Fruit fly (Drosophila melanogaster) whole organism, prepupa: ENCODE measurements around the gene pzg.
A peak's percentile ranks its signal among the peaks of the same experiment; 100 is the strongest.

Source experiments
- CG10631 ChIP-seq: fragments of 200-800 bp; sonication (Bioruptor generic); optimal IDR thresholded peaks from 2 replicates; lab custom pipeline; 2016; ENCODE audit warnings: missing biosample characterization, missing genetic modification characterization
- CG10669 ChIP-seq: fragments of 200-800 bp; sonication (Bioruptor generic); optimal IDR thresholded peaks from 3 replicates; lab custom pipeline; 2018; ENCODE audit warnings: missing biosample characterization, mild to moderate bottlenecking, missing genetic modification characterization, moderate library complexity
- CG15336 ChIP-seq: fragments of 200-800 bp; sonication (Bioruptor generic); IDR thresholded peaks from 2 replicates; pipeline ENCODE4 v1.3.6; 2022; ENCODE audit warnings: missing biosample characterization, missing genetic modification characterization
- CG1621 ChIP-seq: fragments of 200-800 bp; sonication (Bioruptor generic); optimal IDR thresholded peaks from 3 replicates; lab custom pipeline; 2018; ENCODE audit warnings: missing biosample characterization, mild to moderate bottlenecking, missing genetic modification characterization
- CG3032 ChIP-seq: fragments of 200-800 bp; optimal IDR thresholded peaks from 2 replicates; lab custom pipeline; 2019; ENCODE audit warnings: missing biosample characterization, mild to moderate bottlenecking, missing genetic modification characterization, moderate library complexity
- CG32006 ChIP-seq: fragments of 200-800 bp; sonication (Bioruptor generic); optimal IDR thresholded peaks from 3 replicates; lab custom pipeline; 2017; ENCODE audit warnings: missing biosample characterization, mild to moderate bottlenecking, missing genetic modification characterization
- CG3919 ChIP-seq: fragments of 200-800 bp; sonication (Bioruptor generic); optimal IDR thresholded peaks from 3 replicates; lab custom pipeline; 2016; ENCODE audit warnings: missing biosample characterization, missing genetic modification characterization
- CG6276 ChIP-seq: fragments of 200-800 bp; sonication (Bioruptor generic); optimal IDR thresholded peaks from 2 replicates; lab custom pipeline; 2017; ENCODE audit warnings: missing biosample characterization, mild to moderate bottlenecking, missing genetic modification characterization
- CG6792 ChIP-seq: fragments of 200-800 bp; sonication (Bioruptor generic); optimal IDR thresholded peaks from 3 replicates; lab custom pipeline; 2016; ENCODE audit warnings: missing biosample characterization, missing genetic modification characterization
- CG8119 ChIP-seq: fragments of 200-800 bp; sonication (Bioruptor generic); IDR thresholded peaks from 3 replicates; pipeline ENCODE4 v1.3.6; 2022; ENCODE audit warnings: missing biosample characterization, missing genetic modification characterization
- CG8319 ChIP-seq: fragments of 200-800 bp; sonication (Bioruptor generic); optimal IDR thresholded peaks from 3 replicates; lab custom pipeline; 2016; ENCODE audit warnings: missing biosample characterization, missing genetic modification characterization
- CG8632 ChIP-seq: fragments of 200-800 bp; sonication (Bioruptor generic); optimal IDR thresholded peaks from 3 replicates; lab custom pipeline; 2016; ENCODE audit warnings: missing biosample characterization, missing genetic modification characterization
- CG9139 ChIP-seq: fragments of 200-800 bp; sonication (Bioruptor generic); optimal IDR thresholded peaks from 3 replicates; lab custom pipeline; 2017; ENCODE audit warnings: missing biosample characterization, mild to moderate bottlenecking, missing genetic modification characterization
- Eip75B ChIP-seq: fragments of 200-800 bp; sonication (Bioruptor generic); optimal IDR thresholded peaks from 3 replicates; lab custom pipeline; 2016; ENCODE audit warnings: missing biosample characterization, missing genetic modification characterization
- Eip78C ChIP-seq: fragments of 200-800 bp; sonication (Bioruptor generic); peaks from one replicate; lab custom pipeline; 2016; ENCODE audit warnings: missing biosample characterization, missing genetic modification characterization
- Ets96B ChIP-seq: fragments of 200-800 bp; optimal IDR thresholded peaks from 2 replicates; lab custom pipeline; 2019; ENCODE audit warnings: missing biosample characterization, mild to moderate bottlenecking, missing genetic modification characterization, moderate library complexity
- Gug ChIP-seq: fragments of 200-800 bp; sonication (Bioruptor generic); IDR thresholded peaks from 2 replicates; pipeline ENCODE4 v1.3.6; 2022; ENCODE audit warnings: missing biosample characterization, missing genetic modification characterization
- Hr39 ChIP-seq: fragments of 200-800 bp; sonication (Bioruptor generic); optimal IDR thresholded peaks from 2 replicates; lab custom pipeline; 2016; ENCODE audit warnings: missing biosample characterization, missing genetic modification characterization
- Hr4 ChIP-seq: fragments of 200-800 bp; sonication (Bioruptor generic); optimal IDR thresholded peaks from 3 replicates; lab custom pipeline; 2016; ENCODE audit warnings: missing biosample characterization, missing genetic modification characterization
- Lpt ChIP-seq: fragments of 200-800 bp; sonication (Bioruptor generic); optimal IDR thresholded peaks from 3 replicates; lab custom pipeline; 2016; ENCODE audit warnings: missing biosample characterization, missing genetic modification characterization
- Met ChIP-seq: fragments of 200-800 bp; sonication (Bioruptor generic); optimal IDR thresholded peaks from 3 replicates; lab custom pipeline; 2016; ENCODE audit warnings: missing biosample characterization, missing genetic modification characterization
- Smox ChIP-seq: fragments of 200-800 bp; sonication (Bioruptor generic); optimal IDR thresholded peaks from 3 replicates; lab custom pipeline; 2016; ENCODE audit warnings: missing biosample characterization, missing genetic modification characterization
- Sox102F ChIP-seq: fragments of 200-800 bp; sonication (Bioruptor generic); optimal IDR thresholded peaks from 2 replicates; lab custom pipeline; 2016; ENCODE audit warnings: missing biosample characterization, mild to moderate bottlenecking, missing genetic modification characterization
- Sox14 ChIP-seq: fragments of 200-800 bp; sonication (Bioruptor generic); optimal IDR thresholded peaks from 3 replicates; lab custom pipeline; 2016; ENCODE audit warnings: missing biosample characterization, missing genetic modification characterization
- dac ChIP-seq: fragments of 200-800 bp; sonication (Bioruptor generic); optimal IDR thresholded peaks from 2 replicates; lab custom pipeline; 2017; ENCODE audit warnings: missing biosample characterization, mild to moderate bottlenecking, missing genetic modification characterization
- eg ChIP-seq: fragments of 200-800 bp; sonication (Bioruptor generic); IDR thresholded peaks from 3 replicates; pipeline ENCODE4 v1.3.6; 2022; ENCODE audit warnings: missing biosample characterization, missing genetic modification characterization
- esn ChIP-seq: fragments of 200-800 bp; sonication (Bioruptor generic); optimal IDR thresholded peaks from 2 replicates; lab custom pipeline; 2016; ENCODE audit warnings: missing biosample characterization, mild to moderate bottlenecking, missing genetic modification characterization, moderate library complexity
- fd85E ChIP-seq: fragments of 200-800 bp; sonication (Bioruptor generic); optimal IDR thresholded peaks from 3 replicates; lab custom pipeline; 2016; ENCODE audit warnings: missing biosample characterization, missing genetic modification characterization
- fkh ChIP-seq: fragments of 200-800 bp; sonication (Bioruptor generic); optimal IDR thresholded peaks from 3 replicates; lab custom pipeline; 2017; ENCODE audit warnings: missing biosample characterization, mild to moderate bottlenecking, missing genetic modification characterization, moderate library complexity
- net ChIP-seq: fragments of 200-800 bp; sonication (Bioruptor generic); optimal IDR thresholded peaks from 3 replicates; lab custom pipeline; 2016; ENCODE audit warnings: missing biosample characterization, missing genetic modification characterization
- pdm3 ChIP-seq: fragments of 200-800 bp; sonication (Bioruptor generic); optimal IDR thresholded peaks from 3 replicates; lab custom pipeline; 2016; ENCODE audit warnings: missing biosample characterization, missing genetic modification characterization
- salr ChIP-seq, 2 experiments: fragments of 200-800 bp; sonication (Bioruptor generic); optimal IDR thresholded peaks; 3 replicates each; lab custom pipeline; 2016 to 2018; ENCODE audit warnings: missing biosample characterization in 2 of 2, missing genetic modification characterization in 2 of 2, mild to moderate bottlenecking in 1 of 2
- spab ChIP-seq: fragments of 200-800 bp; sonication (Bioruptor generic); optimal IDR thresholded peaks from 2 replicates; lab custom pipeline; 2017; ENCODE audit warnings: missing biosample characterization, mild to moderate bottlenecking, missing genetic modification characterization, missing genetic modification reagents
- ss ChIP-seq, 2 experiments: fragments of 200-800 bp; sonication (Bioruptor generic); optimal IDR thresholded peaks; 2 replicates in 1 of 2; 3 replicates in 1 of 2; lab custom pipeline; 2017 to 2018; ENCODE audit warnings: mild to moderate bottlenecking in 2 of 2, missing biosample characterization in 2 of 2, missing genetic modification characterization in 2 of 2, moderate library complexity in 1 of 2
- svp ChIP-seq: fragments of 200-800 bp; sonication (Bioruptor generic); peaks from one replicate; lab custom pipeline; 2016; ENCODE audit warnings: missing biosample characterization, missing genetic modification characterization

The pzg gene

DNA sequence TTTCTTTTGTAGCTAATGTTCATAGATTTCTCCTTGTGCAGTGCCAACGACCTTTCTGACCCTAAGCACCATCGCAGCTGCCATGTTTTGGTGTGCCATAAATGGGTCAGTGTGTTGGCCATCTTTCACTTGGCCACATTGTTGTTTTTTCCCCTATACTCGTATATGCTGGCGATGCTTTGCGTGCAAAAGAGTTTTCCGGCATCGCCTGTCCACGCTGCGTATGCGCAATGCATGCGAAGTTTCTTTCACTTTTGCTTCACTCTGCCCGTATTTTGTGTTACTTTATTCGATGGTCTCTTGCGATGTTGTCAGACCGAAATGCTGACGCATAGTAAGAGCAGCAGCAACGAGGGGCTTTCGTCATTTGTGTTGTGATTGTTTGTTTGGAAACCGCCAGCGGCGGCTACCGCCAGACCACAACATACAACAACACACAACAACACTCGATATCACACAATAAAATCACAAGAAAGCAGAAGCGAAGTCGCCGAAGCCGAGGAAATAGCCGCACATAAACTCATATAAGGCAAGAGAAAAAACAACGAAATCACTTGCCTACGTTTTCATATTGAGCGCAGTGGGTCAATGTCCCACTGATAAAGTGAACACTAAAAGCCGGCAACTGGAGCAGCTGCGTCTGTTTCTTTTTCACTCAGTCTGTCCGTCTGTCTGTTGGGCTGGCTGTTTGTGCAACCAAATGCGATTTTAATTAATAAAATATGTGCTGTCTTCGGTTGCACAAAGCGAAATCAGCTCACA, 24.3 kb upstream of the pzg start:
- no peak for TF ChIP-seq CG9139 (GFP tag; lab: Kevin White, UChicago)
- no peak for TF ChIP-seq Sox102F (GFP tag; lab: Kevin White, UChicago)
- TF ChIP-seq Hr39 (GFP tag; lab: Kevin White, UChicago): no peak
- TF ChIP-seq CG3919: no peak
- TF ChIP-seq salr (GFP tag; optimal IDR thresholded peaks at IDR 0.05; lab: Kevin White, UChicago): no peak
- TF ChIP-seq CG6276 (GFP tag; lab: Kevin White, UChicago): no peak
- no peak for TF ChIP-seq dac (GFP tag; lab: Kevin White, UChicago)
- no peak for TF ChIP-seq CG3032
- 0 out of 3 replicates have a peak, but pooled peaks have one; percentile 17 for TF ChIP-seq CG8119 (GFP tag; lab: Robert Waterston, UW)
- TF ChIP-seq pdm3 (GFP tag; lab: Kevin White, UChicago): no peak
- TF ChIP-seq CG1621 (tag; lab: Kevin White, UChicago): no peak
- no peak for TF ChIP-seq CG10631 (GFP tag; lab: Kevin White, UChicago)
- no peak for TF ChIP-seq CG32006 (GFP tag; lab: Kevin White, UChicago)
- 0 out of 2 replicates have a peak, but pooled peaks have one; percentile 22 for TF ChIP-seq CG15336 (GFP tag; lab: Robert Waterston, UW)
- TF ChIP-seq spab (GFP tag; lab: Kevin White, UChicago): no peak
- TF ChIP-seq esn: no peak
- TF ChIP-seq Gug (GFP tag; lab: Robert Waterston, UW): no peak
- no peak for TF ChIP-seq fd85E (GFP tag; lab: Kevin White, UChicago)
- peak; percentile 43 for TF ChIP-seq Eip75B (GFP tag; lab: Kevin White, UChicago)
- TF ChIP-seq Hr4: no peak
- no peak for TF ChIP-seq Lpt (GFP tag; lab: Kevin White, UChicago)
- TF ChIP-seq svp: peak; percentile 49
- no peak for TF ChIP-seq net
- TF ChIP-seq Eip78C (GFP tag; lab: Kevin White, UChicago): peak; percentile 43
- TF ChIP-seq CG8319 (GFP tag; lab: Kevin White, UChicago): no peak
- no peak for TF ChIP-seq ss (GFP tag; optimal IDR thresholded peaks at IDR 0.05; lab: Kevin White, UChicago)
- TF ChIP-seq Smox (GFP tag; lab: Kevin White, UChicago): no peak
- no peak for TF ChIP-seq Sox14
- no peak for TF ChIP-seq CG8632 (GFP tag; lab: Kevin White, UChicago)
- TF ChIP-seq eg (GFP tag; lab: Robert Waterston, UW): 0 out of 3 replicates have a peak, but pooled peaks have one; percentile 28
- TF ChIP-seq, all 60 proteins: peak for 6

DNA sequence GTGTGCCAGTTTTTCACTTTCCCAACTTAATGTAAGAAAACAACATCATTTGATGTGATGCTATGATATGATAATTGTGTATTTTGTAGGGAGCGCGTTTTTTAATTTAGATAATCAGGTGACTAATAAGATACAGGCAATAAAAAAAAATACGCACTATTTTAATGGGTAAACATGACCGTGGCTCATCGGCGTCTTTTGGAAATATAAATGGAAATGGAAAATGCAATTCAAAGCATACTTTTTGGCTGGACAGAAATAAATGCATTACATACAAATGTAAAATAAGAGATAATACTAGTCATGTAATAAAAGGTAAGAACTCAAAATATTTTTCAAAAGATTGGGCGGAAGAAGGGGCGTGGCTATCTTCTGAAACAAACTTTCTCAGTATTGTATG, 23.5 kb upstream of the pzg start:
- TF ChIP-seq fkh (GFP tag; lab: Kevin White, UChicago) (peak; percentile 28), esn (no peak), Met (no peak)
- TF ChIP-seq, all 60 proteins: peak for 1

DNA sequence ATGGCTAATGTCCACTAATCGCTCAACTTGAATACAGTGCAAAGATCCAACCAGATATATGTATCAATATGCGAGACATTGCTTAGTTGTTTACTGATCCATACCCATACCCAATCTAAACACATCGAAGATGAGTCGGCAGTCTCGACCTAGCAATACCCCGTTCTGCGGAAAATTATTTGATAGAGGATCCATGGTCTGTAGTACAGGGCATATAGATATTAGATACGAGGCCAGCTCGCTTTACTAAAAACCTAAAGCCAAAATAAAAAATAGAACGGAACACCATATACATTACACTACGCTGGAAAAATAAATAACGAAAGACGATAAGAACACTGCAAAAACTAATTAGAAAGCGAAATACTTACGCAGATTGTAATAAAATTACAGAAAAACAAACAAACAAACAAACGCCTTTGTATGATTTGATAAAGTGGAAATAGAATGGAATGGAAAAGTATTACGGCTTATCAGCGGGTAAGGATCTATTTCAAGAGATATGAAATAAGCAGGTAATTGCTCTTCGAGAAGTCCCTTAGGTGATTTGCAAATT, 19.7 kb upstream of the pzg start:
- TF ChIP-seq Gug (GFP tag; lab: Robert Waterston, UW) (no peak), Ets96B (tag; lab: Kevin White, UChicago) (no peak), eg (GFP tag; lab: Robert Waterston, UW) (0 out of 3 replicates have a peak, but pooled peaks have one; percentile 16), salr (GFP tag; optimal IDR thresholded peaks at IDR 0.05; lab: Kevin White, UChicago) (no peak), CG10669 (GFP tag; lab: Kevin White, UChicago) (no peak), Eip78C (GFP tag; lab: Kevin White, UChicago) (no peak), Hr4 (no peak), fkh (GFP tag; lab: Kevin White, UChicago) (peak; percentile 17), CG6792 (GFP tag; lab: Kevin White, UChicago) (no peak), svp (peak; percentile 59), Smox (GFP tag; lab: Kevin White, UChicago) (no peak)
